Fruit fly (Drosophila melanogaster) whole organism, embryonic: Measurements from ENCODE around the gene Neurochondrin.

Experiments
- Aef1 ChIP-seq: fragments of 200-800 bp; sonication (Bioruptor generic); IDR thresholded peaks from 3 replicates; pipeline ENCODE4 v1.3.6; 2022; ENCODE audit warnings: missing biosample characterization, missing genetic modification characterization
- Antp ChIP-seq: fragments of 200-800 bp; sonication (Bioruptor generic); optimal IDR thresholded peaks from 3 replicates; lab custom pipeline; 2016; ENCODE audit warnings: missing biosample characterization, missing genetic modification characterization
- BtbVII ChIP-seq: fragments of 200-800 bp; sonication (Bioruptor generic); optimal IDR thresholded peaks from 3 replicates; lab custom pipeline; 2017; ENCODE audit warnings: missing biosample characterization, mild to moderate bottlenecking, missing genetic modification characterization
- CG11085 ChIP-seq: fragments of 200-800 bp; sonication (Bioruptor generic); IDR thresholded peaks from 2 replicates; pipeline ENCODE4 v1.3.6; 2022; ENCODE audit warnings: missing biosample characterization, missing genetic modification characterization
- CG12659 ChIP-seq: fragments of 200-800 bp; sonication (Bioruptor generic); optimal IDR thresholded peaks from 3 replicates; lab custom pipeline; 2017; ENCODE audit warnings: mild to moderate bottlenecking, missing biosample characterization, missing genetic modification reagents, missing genetic modification characterization
- CG14667 ChIP-seq: fragments of 200-800 bp; sonication (Bioruptor generic); IDR thresholded peaks from 2 replicates; pipeline ENCODE4 v1.3.6; 2022; ENCODE audit warnings: missing biosample characterization, missing genetic modification characterization
- CG16863 ChIP-seq: fragments of 200-800 bp; sonication (Bioruptor generic); optimal IDR thresholded peaks from 3 replicates; lab custom pipeline; 2016; ENCODE audit warnings: missing biosample characterization, missing genetic modification characterization
- CG17361 ChIP-seq: fragments of 200-800 bp; sonication (Bioruptor generic); IDR thresholded peaks from 3 replicates; pipeline ENCODE4 v1.3.6; 2022; ENCODE audit warnings: missing biosample characterization, missing genetic modification characterization
- CG18011 ChIP-seq: fragments of 200-800 bp; sonication (Bioruptor generic); optimal IDR thresholded peaks from 2 replicates; lab custom pipeline; 2017; ENCODE audit warnings: missing biosample characterization, missing genetic modification characterization, mild to moderate bottlenecking, moderate library complexity, missing genotype
- CG2120 ChIP-seq: fragments of 200-800 bp; sonication (Bioruptor generic); optimal IDR thresholded peaks from 3 replicates; lab custom pipeline; 2016; ENCODE audit warnings: missing biosample characterization, missing genetic modification characterization
- CG2712 ChIP-seq: fragments of 200-800 bp; optimal IDR thresholded peaks from 3 replicates; lab custom pipeline; 2019; ENCODE audit warnings: missing biosample characterization, mild to moderate bottlenecking, missing genetic modification characterization, moderate library complexity
- CG4328 ChIP-seq: fragments of 200-800 bp; sonication (Bioruptor generic); optimal IDR thresholded peaks from 3 replicates; lab custom pipeline; 2017; ENCODE audit warnings: missing biosample characterization, missing genetic modification reagents, missing genetic modification characterization
- CG4617 ChIP-seq: fragments of 200-800 bp; sonication (Bioruptor generic); optimal IDR thresholded peaks from 3 replicates; lab custom pipeline; 2016; ENCODE audit warnings: missing biosample characterization, missing genetic modification characterization, borderline replicate concordance
- CG5180 ChIP-seq: fragments of 200-800 bp; sonication (Bioruptor generic); optimal IDR thresholded peaks from 3 replicates; lab custom pipeline; 2017; ENCODE audit warnings: missing biosample characterization, missing genetic modification characterization, mild to moderate bottlenecking, moderate library complexity, missing genetic modification reagents
- CG6254 ChIP-seq: fragments of 200-800 bp; sonication (Bioruptor generic); optimal IDR thresholded peaks from 3 replicates; lab custom pipeline; 2017; ENCODE audit warnings: mild to moderate bottlenecking, missing biosample characterization, missing genetic modification reagents, missing genetic modification characterization
- CG7928 ChIP-seq: fragments of 200-800 bp; sonication (Bioruptor generic); optimal IDR thresholded peaks from 2 replicates; lab custom pipeline; 2017; ENCODE audit warnings: missing biosample characterization, mild to moderate bottlenecking, missing genetic modification characterization
- CrebB ChIP-seq: fragments of 200-800 bp; sonication (Bioruptor generic); optimal IDR thresholded peaks from 3 replicates; lab custom pipeline; 2018; ENCODE audit warnings: missing biosample characterization, mild to moderate bottlenecking, missing genetic modification characterization
- Dad ChIP-seq: fragments of 200-800 bp; sonication (Bioruptor generic); optimal IDR thresholded peaks from 3 replicates; lab custom pipeline; 2016; ENCODE audit warnings: missing biosample characterization, missing genetic modification characterization
- Dbx ChIP-seq: fragments of 200-800 bp; sonication (Bioruptor generic); IDR thresholded peaks from 3 replicates; pipeline ENCODE4 v1.3.6; 2022; ENCODE audit warnings: missing biosample characterization, missing genetic modification characterization
- Drgx ChIP-seq: fragments of 200-800 bp; sonication (Bioruptor generic); IDR thresholded peaks from 2 replicates; pipeline ENCODE4 v1.3.6; 2022; ENCODE audit warnings: missing biosample characterization, missing genetic modification characterization
- Hand ChIP-seq: fragments of 200-800 bp; sonication (Bioruptor generic); optimal IDR thresholded peaks from 2 replicates; lab custom pipeline; 2017; ENCODE audit warnings: mild to moderate bottlenecking, missing biosample characterization, missing genetic modification reagents, missing genetic modification characterization
- Hmr ChIP-seq: fragments of 200-800 bp; sonication (Bioruptor generic); optimal IDR thresholded peaks from 3 replicates; lab custom pipeline; 2017; ENCODE audit warnings: mild to moderate bottlenecking, missing biosample characterization, missing genetic modification reagents, missing genetic modification characterization
- Jarid2 ChIP-seq: fragments of 200-800 bp; sonication (Bioruptor generic); optimal IDR thresholded peaks from 3 replicates; lab custom pipeline; 2017; ENCODE audit warnings: mild to moderate bottlenecking, missing biosample characterization, missing genetic modification reagents, missing genetic modification characterization
- Lhr ChIP-seq: fragments of 200-800 bp; sonication (Bioruptor generic); optimal IDR thresholded peaks from 3 replicates; lab custom pipeline; 2017; ENCODE audit warnings: mild to moderate bottlenecking, missing biosample characterization, missing genetic modification reagents, missing genetic modification characterization
- Mes4 ChIP-seq: fragments of 200-800 bp; sonication (Bioruptor generic); optimal IDR thresholded peaks from 2 replicates; lab custom pipeline; 2016; ENCODE audit warnings: missing biosample characterization, missing genetic modification characterization
- Myb ChIP-seq: fragments of 200-800 bp; sonication (Bioruptor generic); optimal IDR thresholded peaks from 2 replicates; lab custom pipeline; 2016; ENCODE audit warnings: missing biosample characterization, missing genetic modification characterization
- NC2α ChIP-seq: fragments of 200-800 bp; sonication (Bioruptor generic); optimal IDR thresholded peaks from 2 replicates; lab custom pipeline; 2016; ENCODE audit warnings: missing biosample characterization, missing genetic modification characterization
- Oaz ChIP-seq: fragments of 200-800 bp; sonication (Bioruptor generic); IDR thresholded peaks from 2 replicates; pipeline ENCODE4 v1.3.6; 2022; ENCODE audit warnings: missing biosample characterization, missing genetic modification characterization
- Opbp ChIP-seq: fragments of 200-800 bp; sonication (Bioruptor generic); IDR thresholded peaks from 3 replicates; pipeline ENCODE4 v1.3.6; 2022; ENCODE audit warnings: missing biosample characterization, missing genetic modification characterization; ENCODE audit not compliant: partially characterized antibody
- ab ChIP-seq: fragments of 200-800 bp; sonication (Bioruptor generic); optimal IDR thresholded peaks from 2 replicates; lab custom pipeline; 2016; ENCODE audit warnings: missing biosample characterization, missing genetic modification characterization
- ap ChIP-seq: fragments of 200-800 bp; sonication (Bioruptor generic); IDR thresholded peaks from 2 replicates; pipeline ENCODE4 v1.3.6; 2022; ENCODE audit warnings: missing biosample characterization, missing genetic modification characterization
- bcd ChIP-seq: fragments of 200-800 bp; sonication (Bioruptor generic); optimal IDR thresholded peaks from 2 replicates; lab custom pipeline; 2017; ENCODE audit warnings: missing biosample characterization, mild to moderate bottlenecking, missing genetic modification characterization
- cas ChIP-seq: fragments of 200-800 bp; sonication (Bioruptor generic); IDR thresholded peaks from 2 replicates; pipeline ENCODE4 v1.3.6; 2022; ENCODE audit warnings: missing biosample characterization, missing genetic modification characterization
- chm ChIP-seq: fragments of 200-800 bp; sonication (Bioruptor generic); IDR thresholded peaks from 2 replicates; pipeline ENCODE4 v1.3.6; 2022; ENCODE audit warnings: missing biosample characterization, missing genetic modification characterization
- crol ChIP-seq: fragments of 200-800 bp; sonication (Bioruptor generic); IDR thresholded peaks from 2 replicates; pipeline ENCODE4 v1.3.6; 2022; ENCODE audit warnings: missing biosample characterization, missing genetic modification characterization
- dm ChIP-seq: fragments of 200-800 bp; sonication (Bioruptor generic); optimal IDR thresholded peaks from 3 replicates; lab custom pipeline; 2016; ENCODE audit warnings: missing biosample characterization, missing genetic modification characterization
- gcm2 ChIP-seq: fragments of 200-800 bp; sonication (Bioruptor generic); optimal IDR thresholded peaks from 2 replicates; lab custom pipeline; 2016; ENCODE audit warnings: missing biosample characterization, missing genetic modification characterization
- ham ChIP-seq: fragments of 200-800 bp; sonication (Bioruptor generic); IDR thresholded peaks from 2 replicates; pipeline ENCODE4 v1.3.6; 2022; ENCODE audit warnings: missing biosample characterization, missing genetic modification characterization
- jigr1 ChIP-seq: fragments of 200-800 bp; sonication (Bioruptor generic); IDR thresholded peaks from 3 replicates; pipeline ENCODE4 v1.3.6; 2022; ENCODE audit warnings: missing biosample characterization, missing genetic modification characterization
- onecut ChIP-seq: fragments of 200-800 bp; sonication (Bioruptor generic); IDR thresholded peaks from 2 replicates; pipeline ENCODE4 v1.3.6; 2022; ENCODE audit warnings: missing biosample characterization, missing genetic modification characterization
- org-1 ChIP-seq: fragments of 200-800 bp; sonication (Bioruptor generic); optimal IDR thresholded peaks from 2 replicates; lab custom pipeline; 2017; ENCODE audit warnings: missing biosample characterization, missing genetic modification characterization
- peb ChIP-seq: fragments of 200-800 bp; sonication (Bioruptor generic); IDR thresholded peaks from 2 replicates; pipeline ENCODE4 v1.3.6; 2022; ENCODE audit warnings: missing biosample characterization, missing genetic modification characterization
- pfk ChIP-seq: fragments of 200-800 bp; sonication (Bioruptor generic); optimal IDR thresholded peaks from 2 replicates; lab custom pipeline; 2018; ENCODE audit warnings: missing biosample characterization, mild to moderate bottlenecking, missing genetic modification characterization, moderate library complexity
- sqz ChIP-seq: fragments of 200-800 bp; sonication (Bioruptor generic); optimal IDR thresholded peaks from 3 replicates; lab custom pipeline; 2018; ENCODE audit warnings: missing biosample characterization, mild to moderate bottlenecking, missing genetic modification characterization
- tin ChIP-seq: fragments of 200-800 bp; sonication (Bioruptor generic); optimal IDR thresholded peaks from 3 replicates; lab custom pipeline; 2016; ENCODE audit warnings: missing biosample characterization, missing genetic modification characterization
- tna ChIP-seq: fragments of 200-800 bp; sonication (Bioruptor generic); IDR thresholded peaks from 2 replicates; pipeline ENCODE4 v1.3.6; 2022; ENCODE audit warnings: missing biosample characterization, missing genetic modification characterization; ENCODE audit not compliant: partially characterized antibody
- toy ChIP-seq: fragments of 200-800 bp; sonication (Bioruptor generic); IDR thresholded peaks from 2 replicates; pipeline ENCODE4 v1.3.6; 2022; ENCODE audit warnings: missing biosample characterization, missing genetic modification characterization
- ttk ChIP-seq: fragments of 200-800 bp; sonication (Bioruptor generic); IDR thresholded peaks from 2 replicates; pipeline ENCODE4 v2.1.2; 2022; ENCODE audit warnings: missing biosample characterization, missing genetic modification characterization
- wdn ChIP-seq: fragments of 200-800 bp; sonication (Bioruptor generic); IDR thresholded peaks from 2 replicates; pipeline ENCODE4 v1.3.6; 2022; ENCODE audit warnings: missing biosample characterization, missing genetic modification characterization
- z ChIP-seq: fragments of 200-800 bp; sonication (Bioruptor generic); IDR thresholded peaks from 3 replicates; pipeline ENCODE4 v1.3.6; 2022; ENCODE audit warnings: missing biosample characterization, missing genetic modification characterization

Neurochondrin gene

dm6 chr3R:6427619-6428378, 40.4 kb upstream of the Neurochondrin start (continued):
- peak; percentile 24 for TF ChIP-seq pfk
- TF ChIP-seq Dbx (GFP tag; lab: Robert Waterston, UW), result no peak
- TF ChIP-seq CrebB (tag; lab: Kevin White, UChicago), result peak; percentile 41
- TF ChIP-seq CG17361 (GFP tag; lab: Robert Waterston, UW), result peak; percentile 77
- TF ChIP-seq dm, result peak; percentile 23
- TF ChIP-seq CG11085 (GFP tag; lab: Robert Waterston, UW), result no peak
- TF ChIP-seq Opbp, result no peak
- TF ChIP-seq CG4617 (GFP tag; lab: Kevin White, UChicago), result no peak
- TF ChIP-seq tin (GFP tag; lab: Kevin White, UChicago), result peak; percentile 61
- TF ChIP-seq Aef1 (GFP tag; lab: Robert Waterston, UW), result 0 out of 3 replicates have a peak, but pooled peaks have one; percentile 33
- no peak for TF ChIP-seq CG7928 (GFP tag; lab: Kevin White, UChicago)
- TF ChIP-seq Mes4 (GFP tag; lab: Kevin White, UChicago), result peak; percentile 5
- TF ChIP-seq cas (GFP tag; lab: Robert Waterston, UW), result no peak
- TF ChIP-seq crol (GFP tag; lab: Robert Waterston, UW), result peak; percentile 56
- no peak for TF ChIP-seq toy
- no peak for TF ChIP-seq tna
- peak; percentile 29 for TF ChIP-seq Myb (GFP tag; lab: Kevin White, UChicago)
- TF ChIP-seq CG2120, result peak; percentile 60
- no peak for TF ChIP-seq Drgx (GFP tag; lab: Robert Waterston, UW)
- no peak for TF ChIP-seq jigr1 (GFP tag; lab: Robert Waterston, UW)
- TF ChIP-seq bcd (GFP tag; lab: Kevin White, UChicago), result peak; percentile 69
- no peak for TF ChIP-seq sqz (GFP tag; lab: Kevin White, UChicago)
- TF ChIP-seq BtbVII (GFP tag; lab: Kevin White, UChicago), result peak; percentile 46
- peak; percentile 47; the same call in 1 of the 2 replicates for TF ChIP-seq ap (GFP tag; lab: Robert Waterston, UW)
- peak; percentile 36 for TF ChIP-seq Lhr
- TF ChIP-seq Hmr (GFP tag; lab: Kevin White, UChicago), result peak; percentile 80
- no peak for TF ChIP-seq CG18011 (GFP tag; lab: Kevin White, UChicago)
- TF ChIP-seq Hand (GFP tag; lab: Kevin White, UChicago), result peak; percentile 47
- no peak for TF ChIP-seq z (GFP tag; lab: Robert Waterston, UW)
- no peak for TF ChIP-seq NC2α
- no peak for TF ChIP-seq wdn (GFP tag; lab: Robert Waterston, UW)
- no peak; the same call in 1 of the 2 replicates for TF ChIP-seq onecut (GFP tag; lab: Robert Waterston, UW)
- peak; percentile 79 for TF ChIP-seq CG2712 (tag; lab: Kevin White, UChicago)
- peak; percentile 74 for TF ChIP-seq CG6254 (GFP tag; lab: Kevin White, UChicago)
- TF ChIP-seq Antp (GFP tag; lab: Kevin White, UChicago), result peak; percentile 28
- TF ChIP-seq Jarid2 (GFP tag; lab: Kevin White, UChicago), result no peak
- peak; percentile 39 for TF ChIP-seq Dad (GFP tag; lab: Kevin White, UChicago)
- peak; percentile 58 for TF ChIP-seq CG12659
- TF ChIP-seq CG16863 (GFP tag; lab: Kevin White, UChicago), result peak; percentile 50
- no peak for TF ChIP-seq ham (GFP tag; lab: Robert Waterston, UW)
- TF ChIP-seq Oaz (GFP tag; lab: Robert Waterston, UW), result no peak
- TF ChIP-seq CG5180, result peak; percentile 4
- TF ChIP-seq ab (GFP tag; lab: Kevin White, UChicago), result no peak
- no peak for TF ChIP-seq CG4328 (GFP tag; lab: Kevin White, UChicago)
- no peak for TF ChIP-seq gcm2 (GFP tag; lab: Kevin White, UChicago)
- no peak; the same call in 1 of the 2 replicates for TF ChIP-seq CG14667 (GFP tag; lab: Robert Waterston, UW)
- peak; percentile 59; the same call in 1 of the 2 replicates for TF ChIP-seq ttk
- TF ChIP-seq chm (GFP tag; lab: Robert Waterston, UW), result no peak
- peak; percentile 61 for TF ChIP-seq peb (GFP tag; lab: Robert Waterston, UW)
- peak; percentile 50 for TF ChIP-seq org-1 (GFP tag; lab: Kevin White, UChicago)
